Worm (Caenorhabditis elegans) whole organism, L2 larva: ENCODE results near the gene F58D12.3.

Experiments used
- F13H6.1 ChIP-seq: sonication (generic microtip); optimal IDR thresholded peaks from 2 replicates; lab custom pipeline; 2016; ENCODE audit warnings: missing genetic modification characterization, missing compliant biosample characterization
- egl-27 ChIP-seq: sonication (generic microtip); optimal IDR thresholded peaks from 3 replicates; lab custom pipeline; 2017; ENCODE audit warnings: missing biosample characterization, missing genetic modification reagents, missing genetic modification characterization
- lin-39 ChIP-seq: fragments of 150-350 bp; optimal IDR thresholded peaks from 2 replicates; lab custom pipeline; 2014; ENCODE audit warnings: missing biosample characterization, missing genetic modification reagents, missing genetic modification characterization
- nhr-6 ChIP-seq: fragments of 150-350 bp; optimal IDR thresholded peaks from 2 replicates; lab custom pipeline; 2014; ENCODE audit warnings: missing biosample characterization, missing genetic modification characterization
- sma-9 ChIP-seq, 2 experiments: fragments of 150-350 bp in 1 of 2; sonication (generic microtip) in 1 of 2; optimal IDR thresholded peaks; 2 replicates each; lab custom pipeline; 2014 to 2016; ENCODE audit warnings: missing genetic modification characterization in 2 of 2, mild to moderate bottlenecking in 1 of 2, missing biosample characterization in 1 of 2, missing compliant biosample characterization in 1 of 2, missing genetic modification reagents in 1 of 2, moderate library complexity in 1 of 2
- unc-39 ChIP-seq: fragments of 150-350 bp; optimal IDR thresholded peaks from 2 replicates; lab custom pipeline; 2014; ENCODE audit warnings: missing biosample characterization, missing genetic modification characterization
- unc-55 ChIP-seq: fragments of 150-350 bp; sonication (generic microtip); optimal IDR thresholded peaks from 3 replicates; lab custom pipeline; 2014; ENCODE audit warnings: missing biosample characterization, missing genetic modification reagents, missing genetic modification characterization
- ztf-4 ChIP-seq: fragments of 150-350 bp; optimal IDR thresholded peaks from 2 replicates; lab custom pipeline; 2014; ENCODE audit warnings: missing biosample characterization, missing genetic modification characterization

- TF ChIP-seq sma-9 (GFP tag; optimal IDR thresholded peaks at IDR 0.05; lab: Kevin White, UChicago): no peak
- no peak for TF ChIP-seq sma-9 (tag; optimal IDR thresholded peaks at IDR 0.05; lab: Kevin White, UChicago)
- TF ChIP-seq F13H6.1 (tag; lab: Kevin White, UChicago): no peak
- no peak for TF ChIP-seq lin-39 (tag; lab: Kevin White, UChicago)
- no peak for TF ChIP-seq egl-27 (tag; lab: Kevin White, UChicago)
- no peak for TF ChIP-seq unc-39 (tag; lab: Kevin White, UChicago)
- TF ChIP-seq ztf-4 (tag; lab: Kevin White, UChicago): no peak
- TF ChIP-seq unc-55 (GFP tag; lab: Kevin White, UChicago): no peak
- no peak for TF ChIP-seq nhr-6 (tag; lab: Kevin White, UChicago)
Observed at ce11 chrV:14023074-14023473, 34.6 kb upstream of the F58D12.3 start, which contains the start of gene T08G5.15.
